Worm (Caenorhabditis elegans) whole organism, mixed stage, embryonic: ENCODE results near the gene B0280.7.

Experiments used
- blmp-1 ChIP-seq: fragments of 150-350 bp; optimal IDR thresholded peaks from 2 replicates; lab custom pipeline; 2014; ENCODE audit warnings: missing biosample characterization, missing genetic modification characterization
- ceh-39 ChIP-seq: fragments of 150-350 bp; optimal IDR thresholded peaks from 2 replicates; lab custom pipeline; 2014; ENCODE audit warnings: missing biosample characterization, missing genetic modification characterization
- ces-1 ChIP-seq: fragments of 150-350 bp; optimal IDR thresholded peaks from 2 replicates; lab custom pipeline; 2014; ENCODE audit warnings: missing biosample characterization, missing genetic modification reagents, missing genetic modification characterization
- elt-1 ChIP-seq: sonication (generic microtip); optimal IDR thresholded peaks from 2 replicates; lab custom pipeline; 2017; ENCODE audit warnings: missing genetic modification characterization, mild to moderate bottlenecking, missing compliant biosample characterization, antibody characterized with exemption, moderate library complexity, borderline replicate concordance; ENCODE audit not compliant: insufficient read depth
- elt-3 ChIP-seq: fragments of 150-350 bp; optimal IDR thresholded peaks from 2 replicates; lab custom pipeline; 2014; ENCODE audit warnings: missing biosample characterization, missing genetic modification characterization
- flh-1 ChIP-seq: fragments of 200-800 bp; sonication (Bioruptor generic); optimal IDR thresholded peaks from 2 replicates; lab custom pipeline; 2018; ENCODE audit warnings: mild to moderate bottlenecking, missing genetic modification characterization, moderate library complexity, missing compliant biosample characterization
- lin-13 ChIP-seq: fragments of 150-350 bp; optimal IDR thresholded peaks from 2 replicates; lab custom pipeline; 2014; ENCODE audit warnings: missing biosample characterization, missing genetic modification characterization
- nhr-12 ChIP-seq: fragments of 150-350 bp; optimal IDR thresholded peaks from 2 replicates; lab custom pipeline; 2014; ENCODE audit warnings: missing biosample characterization, missing genetic modification characterization
- nhr-28 ChIP-seq: fragments of 150-350 bp; optimal IDR thresholded peaks from 2 replicates; lab custom pipeline; 2014; ENCODE audit warnings: missing biosample characterization, missing genetic modification characterization
- nhr-76 ChIP-seq: sonication (generic microtip); optimal IDR thresholded peaks from 2 replicates; lab custom pipeline; 2017; ENCODE audit warnings: missing biosample characterization, missing genetic modification characterization
- pha-4 ChIP-seq: fragments of 150-350 bp; optimal IDR thresholded peaks from 2 replicates; lab custom pipeline; 2018; ENCODE audit warnings: missing biosample characterization, missing genetic modification reagents, missing genetic modification characterization
- snpc-4 ChIP-seq: fragments of 150-350 bp; optimal IDR thresholded peaks from 2 replicates; lab custom pipeline; 2014; ENCODE audit warnings: missing biosample characterization, missing genetic modification characterization
- unc-62 ChIP-seq: fragments of 150-350 bp; optimal IDR thresholded peaks from 2 replicates; lab custom pipeline; 2014; ENCODE audit warnings: missing biosample characterization, missing genetic modification reagents, missing genetic modification characterization
- ztf-11 ChIP-seq: fragments of 150-350 bp; optimal IDR thresholded peaks from 2 replicates; lab custom pipeline; 2014; ENCODE audit warnings: missing biosample characterization, missing genetic modification characterization

DNA sequence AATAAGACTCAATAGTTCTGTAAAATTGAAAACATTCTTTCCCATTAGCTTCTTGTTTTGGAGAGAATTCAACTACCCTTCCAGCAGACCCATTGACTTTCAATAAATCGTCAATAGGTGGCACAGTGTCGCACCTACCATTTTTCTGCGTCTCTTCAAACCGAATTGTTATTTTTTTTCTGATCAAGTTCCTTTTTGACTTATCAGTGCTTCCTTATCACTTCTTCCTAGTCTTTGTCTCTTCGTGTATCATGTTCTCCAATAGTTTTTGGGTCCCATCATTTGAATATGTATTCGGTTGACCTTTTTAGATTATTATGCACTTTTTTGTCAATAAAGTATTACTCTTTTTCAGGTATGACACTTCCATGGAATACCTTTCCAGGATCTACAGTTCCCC lies 3.7 kb downstream of the B0280.7 start, which contains the start of gene odd-1:
- no peak for TF ChIP-seq nhr-76 (tag; lab: Kevin White, UChicago)
- no peak for TF ChIP-seq elt-3 (tag; lab: Kevin White, UChicago)
- no peak for TF ChIP-seq flh-1 (GFP tag; lab: Kevin White, UChicago)
- TF ChIP-seq ceh-39 (tag; lab: Kevin White, UChicago) = no peak
- no peak for TF ChIP-seq elt-1 (tag; lab: Kevin White, UChicago)
- no peak for TF ChIP-seq unc-62 (GFP tag; lab: Kevin White, UChicago)
- no peak for TF ChIP-seq lin-13 (tag; lab: Kevin White, UChicago)
- TF ChIP-seq nhr-28 (tag; lab: Kevin White, UChicago) = no peak
- no peak for TF ChIP-seq nhr-12 (tag; lab: Kevin White, UChicago)
- TF ChIP-seq ces-1 (GFP tag; lab: Kevin White, UChicago) = no peak
- no peak for TF ChIP-seq ztf-11
- TF ChIP-seq snpc-4 = no peak
- no peak for TF ChIP-seq pha-4 (tag; lab: Kevin White, UChicago)
- no peak for TF ChIP-seq blmp-1 (tag; lab: Kevin White, UChicago)
